Worm (Caenorhabditis elegans) whole organism, L4 larva: Measurements from ENCODE around the gene srsx-35.

Experiments used
- Y75B8A.6 ChIP-seq: fragments of 200-800 bp; sonication (Bioruptor generic); IDR thresholded peaks from 2 replicates; pipeline ENCODE4 v1.3.6; 2022; ENCODE audit warnings: missing genetic modification reagents, missing genetic modification characterization, missing compliant biosample characterization
- aly-2 ChIP-seq: sonication (generic microtip); optimal IDR thresholded peaks from 2 replicates; lab custom pipeline; 2018; ENCODE audit warnings: missing biosample characterization, missing genetic modification characterization
- ama-1 ChIP-seq: fragments of 150-350 bp; optimal IDR thresholded peaks from 2 replicates; lab custom pipeline; 2014; ENCODE audit warnings: inconsistent platforms, mixed read lengths
- ctbp-1 ChIP-seq: fragments of 200-800 bp; sonication (Bioruptor generic); IDR thresholded peaks from 2 replicates; pipeline ENCODE4 v1.3.6; 2022; ENCODE audit warnings: missing genetic modification reagents, missing genetic modification characterization, missing compliant biosample characterization
- dve-1 ChIP-seq: sonication (generic microtip); optimal IDR thresholded peaks from 2 replicates; lab custom pipeline; 2017; ENCODE audit warnings: antibody characterized with exemption, mild to moderate bottlenecking, missing genetic modification characterization, missing compliant biosample characterization; ENCODE audit not compliant: insufficient read depth
- lin-13 ChIP-seq: fragments of 150-350 bp; optimal IDR thresholded peaks from 2 replicates; lab custom pipeline; 2014; ENCODE audit warnings: missing biosample characterization, missing genetic modification reagents, missing genetic modification characterization
- nhr-77 ChIP-seq: fragments of 150-350 bp; optimal IDR thresholded peaks from 2 replicates; lab custom pipeline; 2014; ENCODE audit warnings: missing biosample characterization, missing genetic modification characterization
- rbr-2 ChIP-seq: sonication (generic microtip); optimal IDR thresholded peaks from 2 replicates; lab custom pipeline; 2016; ENCODE audit warnings: missing genotype, missing genetic modification characterization, missing compliant biosample characterization
- unc-62 ChIP-seq, 3 experiments: fragments of 150-350 bp in 1 of 3; sonication (generic microtip); optimal IDR thresholded peaks in 2 of 3; peaks in 1 of 3; 1 replicate in 1 of 3; 2 replicates in 2 of 3; lab custom pipeline; 2014 to 2017; ENCODE audit warnings: missing biosample characterization in 3 of 3, missing genetic modification characterization in 3 of 3, missing genetic modification reagents in 3 of 3, missing genotype in 1 of 3
- ztf-11 ChIP-seq: fragments of 150-350 bp; optimal IDR thresholded peaks from 2 replicates; lab custom pipeline; 2014; ENCODE audit warnings: missing biosample characterization, missing genetic modification characterization

ce11 chrV:20648868-20649267 is 32.4 kb upstream of the srsx-35 start:
- no peak for TF ChIP-seq nhr-77 (tag; lab: Kevin White, UChicago)
- TF ChIP-seq lin-13 (GFP tag; lab: Kevin White, UChicago): no peak
- TF ChIP-seq ztf-11 (tag; lab: Kevin White, UChicago): no peak
- no peak for TF ChIP-seq unc-62 (GFP tag; optimal IDR thresholded peaks at IDR 0.05 in 1 of 2; lab: Kevin White, UChicago)
- TF ChIP-seq unc-62 (tag; optimal IDR thresholded peaks at IDR 0.05; lab: Kevin White, UChicago): no peak
- TF ChIP-seq rbr-2 (tag; lab: Kevin White, UChicago): no peak
- no peak for TF ChIP-seq dve-1
- no peak for TF ChIP-seq ctbp-1 (GFP tag; lab: Robert Waterston, UW)
- no peak for TF ChIP-seq ama-1 (lab: Kevin White, UChicago)
- no peak for TF ChIP-seq Y75B8A.6 (GFP tag; lab: Robert Waterston, UW)
- TF ChIP-seq aly-2 (tag; lab: Kevin White, UChicago): no peak
